Fruit fly (Drosophila melanogaster): ENCODE results near the gene ND-15.

Gene ND-15

dm6 chr2L:81198-81597 lies 33.3 kb upstream of the ND-15 start (continued):
- TF ChIP-seq CG1529 (GFP tag; optimal IDR thresholded peaks at IDR 0.05): peak; percentile 55
- peak; percentile 65 for TF ChIP-seq Vsx1 (GFP tag; optimal IDR thresholded peaks at IDR 0.05)
- peak; percentile 10 for TF ChIP-seq CG18764 (GFP tag; optimal IDR thresholded peaks at IDR 0.05)
- peak; percentile 8 for TF ChIP-seq CG1603 (tag; optimal IDR thresholded peaks at IDR 0.05)
- peak in 1 of 2 experiments; percentile 10 for TF ChIP-seq Hr51 (GFP tag; optimal IDR thresholded peaks at IDR 0.05)
- peak; percentile 36; the same call in 1 of the 2 replicates for TF ChIP-seq sob (GFP tag; IDR thresholded peaks at IDR 0.05)
- peak in 1 of 2 experiments; percentile 42 for TF ChIP-seq Pdp1 (GFP tag; optimal IDR thresholded peaks at IDR 0.05)
- TF ChIP-seq CG11504 (tag; optimal IDR thresholded peaks at IDR 0.05): peak; percentile 30
- peak; percentile 37 for TF ChIP-seq scrt (GFP tag; optimal IDR thresholded peaks at IDR 0.05)
- peak; percentile 78 for TF ChIP-seq CG6765 (GFP tag; optimal IDR thresholded peaks at IDR 0.05)
- TF ChIP-seq Xbp1 (GFP tag; optimal IDR thresholded peaks at IDR 0.05): no peak
- no peak for TF ChIP-seq sug (tag; optimal IDR thresholded peaks at IDR 0.05)
- TF ChIP-seq gcm (GFP tag; optimal IDR thresholded peaks at IDR 0.05): peak; percentile 50
- peak; percentile 29 for TF ChIP-seq CG15269 (tag; optimal IDR thresholded peaks at IDR 0.05)
- peak; percentile 47 for TF ChIP-seq unpg (GFP tag; optimal IDR thresholded peaks at IDR 0.05)
- TF ChIP-seq exex (tag; optimal IDR thresholded peaks at IDR 0.05): no peak
- no peak for TF ChIP-seq ind (GFP tag; optimal IDR thresholded peaks at IDR 0.05)
- TF ChIP-seq D (optimal IDR thresholded peaks at IDR 0.05): no peak
- peak; percentile 30 for TF ChIP-seq D (GFP tag; optimal IDR thresholded peaks at IDR 0.05)
- peak; percentile 19 for TF ChIP-seq CG10274 (GFP tag; optimal IDR thresholded peaks at IDR 0.05)
- TF ChIP-seq CG10321 (GFP tag; IDR thresholded peaks at IDR 0.05): no peak
- peak; percentile 28 for TF ChIP-seq CG15011 (GFP tag; optimal IDR thresholded peaks at IDR 0.05)
- peak; percentile 29 for TF ChIP-seq cwo (GFP tag; optimal IDR thresholded peaks at IDR 0.05)
- TF ChIP-seq CG17359 (tag; optimal IDR thresholded peaks at IDR 0.05): peak; percentile 40
- TF ChIP-seq Dref (GFP tag; IDR thresholded peaks at IDR 0.05): no peak
- peak; percentile 68 for TF ChIP-seq CG1233 (GFP tag; optimal IDR thresholded peaks at IDR 0.05)
- TF ChIP-seq grn (GFP tag; optimal IDR thresholded peaks at IDR 0.05): peak; percentile 15
- no peak for TF ChIP-seq CG11695 (GFP tag; IDR thresholded peaks at IDR 0.05)
- TF ChIP-seq CG4424 (GFP tag; optimal IDR thresholded peaks at IDR 0.05): peak; percentile 14
- TF ChIP-seq CG9437 (GFP tag; optimal IDR thresholded peaks at IDR 0.05): no peak
- TF ChIP-seq CrebB (tag; optimal IDR thresholded peaks at IDR 0.05): peak; percentile 55
- no peak for TF ChIP-seq CG3847 (GFP tag; IDR thresholded peaks at IDR 0.05)
- no peak for TF ChIP-seq CG1647 (GFP tag; optimal IDR thresholded peaks at IDR 0.05)
- peak; percentile 63 for TF ChIP-seq CG2678 (tag; optimal IDR thresholded peaks at IDR 0.05)
- TF ChIP-seq gfzf (GFP tag; optimal IDR thresholded peaks at IDR 0.05): no peak
- peak; percentile 76 for TF ChIP-seq CG6813 (GFP tag; optimal IDR thresholded peaks at IDR 0.05)
- TF ChIP-seq CG8290 (GFP tag; optimal IDR thresholded peaks at IDR 0.05): no peak
- TF ChIP-seq CG8290 (tag; optimal IDR thresholded peaks at IDR 0.05): peak in 1 of 2 experiments; percentile 52
- peak; percentile 72 for TF ChIP-seq CG17568 (GFP tag; optimal IDR thresholded peaks at IDR 0.05)
- TF ChIP-seq nau (GFP tag; optimal IDR thresholded peaks at IDR 0.05): peak; percentile 85
- TF ChIP-seq CG13287 (GFP tag; IDR thresholded peaks at IDR 0.05; ENCODE audit: partially characterized antibody): no peak
- TF ChIP-seq CG2875 (GFP tag; optimal IDR thresholded peaks at IDR 0.05): peak; percentile 66
- TF ChIP-seq stc (GFP tag; IDR thresholded peaks at IDR 0.05): peak; percentile 59
- peak; percentile 15 for TF ChIP-seq eyg (GFP tag; optimal IDR thresholded peaks at IDR 0.05)
- no peak for TF ChIP-seq CG4730 (GFP tag; IDR thresholded peaks at IDR 0.05)
- peak; percentile 1 for TF ChIP-seq ac (GFP tag; optimal IDR thresholded peaks at IDR 0.05)
- 0 out of 2 replicates have a peak, but pooled peaks have one; percentile 15 for TF ChIP-seq onecut (GFP tag; IDR thresholded peaks at IDR 0.05)
- TF ChIP-seq bigmax (GFP tag; optimal IDR thresholded peaks at IDR 0.05): no peak
- no peak for TF ChIP-seq unc-4 (GFP tag; IDR thresholded peaks at IDR 0.05; ENCODE audit: partially characterized antibody)
- peak; percentile 38 for TF ChIP-seq CG8359 (GFP tag; optimal IDR thresholded peaks at IDR 0.05; ENCODE audit: borderline replicate concordance)
